Fruit fly (Drosophila melanogaster) whole organism, wandering third instar larva: ENCODE results near the gene Acp65Aa.

Experiments
- Abd-B ChIP-seq: fragments of >200 bp; optimal IDR thresholded peaks from 2 replicates; lab custom pipeline; 2017; ENCODE audit warnings: missing biosample characterization, missing genetic modification characterization
- CG9705 ChIP-seq: fragments of 200-800 bp; sonication (Bioruptor generic); optimal IDR thresholded peaks from 2 replicates; lab custom pipeline; 2018; ENCODE audit warnings: missing biosample characterization, mild to moderate bottlenecking, missing genetic modification characterization
- CrebA ChIP-seq: fragments of 200-800 bp; sonication (Bioruptor generic); optimal IDR thresholded peaks from 2 replicates; lab custom pipeline; 2016; ENCODE audit warnings: missing biosample characterization, mild to moderate bottlenecking, missing genetic modification characterization, borderline replicate concordance
- Dfd ChIP-seq: fragments of >200 bp; optimal IDR thresholded peaks from 2 replicates; lab custom pipeline; 2017; ENCODE audit warnings: missing biosample characterization, missing genetic modification characterization
- Dif ChIP-seq: fragments of 200-275, 200-300 bp; sonication (Bioruptor generic); optimal IDR thresholded peaks from 2 replicates; lab custom pipeline; 2018; ENCODE audit warnings: missing biosample characterization, missing genetic modification characterization; ENCODE audit not compliant: partially characterized antibody
- GATAd ChIP-seq: sonication (Bioruptor generic); optimal IDR thresholded peaks from 2 replicates; lab custom pipeline; 2016; ENCODE audit warnings: missing biosample characterization, missing genetic modification characterization
- Hnf4 ChIP-seq: fragments of 200-800 bp; sonication (Bioruptor generic); optimal IDR thresholded peaks from 2 replicates; lab custom pipeline; 2016; ENCODE audit warnings: missing biosample characterization, mild to moderate bottlenecking, missing genetic modification characterization
- Hr78 ChIP-seq: fragments of >200 bp; optimal IDR thresholded peaks from 2 replicates; lab custom pipeline; 2017; ENCODE audit warnings: missing biosample characterization, missing genetic modification characterization
- Hr83 ChIP-seq: fragments of 200-300 bp; sonication (Bioruptor generic); optimal IDR thresholded peaks from 2 replicates; lab custom pipeline; 2016; ENCODE audit warnings: missing biosample characterization, mild to moderate bottlenecking, missing genetic modification characterization, moderate library complexity; ENCODE audit not compliant: poor library complexity, severe bottlenecking
- Mio ChIP-seq: sonication (Bioruptor generic); optimal IDR thresholded peaks from 2 replicates; lab custom pipeline; 2016; ENCODE audit warnings: missing biosample characterization, missing genetic modification characterization
- Myc ChIP-seq: fragments of >200 bp; optimal IDR thresholded peaks from 2 replicates; lab custom pipeline; 2017
- N ChIP-seq: fragments of >200 bp; optimal IDR thresholded peaks from 2 replicates; lab custom pipeline; 2018; ENCODE audit warnings: missing biosample characterization, missing external identifiers, missing genetic modification characterization
- Rel ChIP-seq, 2 experiments: fragments of 200-800 bp; sonication (Bioruptor generic) in 1 of 2; optimal IDR thresholded peaks; 2 replicates in 1 of 2; 3 replicates in 1 of 2; lab custom pipeline; 2016 to 2019; ENCODE audit warnings: mild to moderate bottlenecking in 2 of 2, missing biosample characterization in 2 of 2, missing genetic modification characterization in 2 of 2, moderate library complexity in 1 of 2
- Sp1 ChIP-seq: fragments of 200-800 bp; sonication (Bioruptor generic); optimal IDR thresholded peaks from 3 replicates; lab custom pipeline; 2019; ENCODE audit warnings: missing biosample characterization, mild to moderate bottlenecking, missing genetic modification characterization, moderate library complexity
- Vsx2 ChIP-seq: fragments of 200-300, 225-300 bp; sonication (Bioruptor generic); optimal IDR thresholded peaks from 2 replicates; lab custom pipeline; 2018; ENCODE audit warnings: missing biosample characterization, missing genetic modification characterization; ENCODE audit not compliant: partially characterized antibody
- br ChIP-seq: fragments of 200-800 bp; sonication (Bioruptor generic); optimal IDR thresholded peaks from 2 replicates; lab custom pipeline; 2016; ENCODE audit warnings: missing biosample characterization, missing genetic modification characterization
- dl ChIP-seq, 2 experiments: fragments of 175-275, 200-275 bp in 1 of 2; fragments of 200-275 bp in 1 of 2; sonication (Bioruptor generic); optimal IDR thresholded peaks; lab custom pipeline; 2018; ENCODE audit warnings: mild to moderate bottlenecking in 2 of 2, missing biosample characterization in 2 of 2, missing genetic modification characterization in 2 of 2, moderate library complexity in 2 of 2; ENCODE audit not compliant: partially characterized antibody in 2 of 2, insufficient read depth in 1 of 2
- dmrt93B ChIP-seq: fragments of 200-800 bp; sonication (Bioruptor generic); optimal IDR thresholded peaks from 2 replicates; lab custom pipeline; 2018; ENCODE audit warnings: missing biosample characterization, mild to moderate bottlenecking, missing genetic modification characterization
- dsf ChIP-seq: sonication (Bioruptor generic); optimal IDR thresholded peaks from 2 replicates; lab custom pipeline; 2016; ENCODE audit warnings: missing biosample characterization, missing genetic modification characterization, borderline replicate concordance
- ey ChIP-seq: fragments of 200-800 bp; sonication (Bioruptor generic); optimal IDR thresholded peaks from 2 replicates; lab custom pipeline; 2016; ENCODE audit warnings: missing biosample characterization, missing genetic modification characterization
- foxo ChIP-seq, 2 experiments: fragments of 200-800 bp; sonication (Bioruptor generic); optimal IDR thresholded peaks; 2 replicates in 1 of 2; 3 replicates in 1 of 2; lab custom pipeline; 2016 to 2017; ENCODE audit warnings: missing biosample characterization in 2 of 2, missing genetic modification characterization in 2 of 2
- fru ChIP-seq: fragments of 200-800 bp; sonication (Bioruptor generic); optimal IDR thresholded peaks from 3 replicates; lab custom pipeline; 2016; ENCODE audit warnings: missing biosample characterization, mild to moderate bottlenecking, missing genetic modification characterization
- h ChIP-seq: fragments of 200-800 bp; sonication (Bioruptor generic); optimal IDR thresholded peaks from 3 replicates; lab custom pipeline; 2016; ENCODE audit warnings: missing biosample characterization, mild to moderate bottlenecking, missing genetic modification characterization
- jim ChIP-seq: fragments of 175-275, 200-325 bp; sonication (Bioruptor generic); optimal IDR thresholded peaks from 2 replicates; lab custom pipeline; 2016; ENCODE audit warnings: missing biosample characterization, mild to moderate bottlenecking, missing genetic modification characterization
- pan ChIP-seq: fragments of >200 bp; optimal IDR thresholded peaks from 2 replicates; lab custom pipeline; 2017
- rgr ChIP-seq: fragments of 200-800 bp; sonication (Bioruptor generic); optimal IDR thresholded peaks from 3 replicates; lab custom pipeline; 2016; ENCODE audit warnings: missing biosample characterization, mild to moderate bottlenecking, missing genetic modification characterization
- sage ChIP-seq: fragments of 200-800 bp; sonication (Bioruptor generic); optimal IDR thresholded peaks from 2 replicates; lab custom pipeline; 2016; ENCODE audit warnings: missing biosample characterization, mild to moderate bottlenecking, missing genetic modification characterization
- sv ChIP-seq: fragments of 200-800 bp; sonication (Bioruptor generic); optimal IDR thresholded peaks from 3 replicates; lab custom pipeline; 2016; ENCODE audit warnings: missing biosample characterization, missing genetic modification characterization
- tai ChIP-seq: sonication (Bioruptor generic); optimal IDR thresholded peaks from 2 replicates; lab custom pipeline; 2016; ENCODE audit warnings: missing biosample characterization, missing genetic modification characterization
- usp ChIP-seq: fragments of >200 bp; optimal IDR thresholded peaks from 2 replicates; lab custom pipeline; 2017; ENCODE audit warnings: missing biosample characterization, missing genetic modification characterization

Gene Acp65Aa

DNA sequence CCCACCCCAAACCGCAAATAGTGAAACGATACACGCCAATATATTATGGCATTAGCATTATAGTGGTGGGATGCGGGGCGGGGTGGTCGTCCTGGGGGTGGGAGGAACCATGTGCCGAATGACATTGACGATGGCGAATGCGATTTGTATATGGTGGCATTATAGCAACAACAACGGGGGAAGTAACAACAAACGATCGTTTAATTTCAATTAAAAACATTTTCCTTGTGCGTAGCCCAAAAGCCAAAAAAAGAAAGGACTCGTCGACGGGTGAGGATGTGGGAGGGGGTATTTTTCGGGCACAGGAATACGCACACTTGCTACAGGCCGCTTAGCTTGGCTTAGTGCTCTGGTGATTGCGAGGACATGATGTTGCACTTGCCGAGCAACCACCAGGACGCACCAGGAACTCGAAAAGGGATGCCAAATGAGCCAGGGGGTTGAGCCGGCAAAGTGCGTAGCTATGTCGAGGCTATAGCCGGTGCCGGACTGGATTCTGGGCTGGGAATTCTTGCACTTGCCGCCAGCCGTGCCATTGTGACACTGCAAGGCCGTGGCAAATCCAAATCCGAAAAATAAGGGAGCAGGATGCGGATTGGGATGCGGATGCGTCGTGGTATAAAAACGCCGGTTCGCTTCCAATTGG, 10.1 kb upstream of the Acp65Aa start, which contains the start of gene Prdm13:
Gene Prdm13, plus strand, starts transcription at position 645 of the 646 bp plus-strand sequence.
- TF ChIP-seq h (GFP tag; lab: Kevin White, UChicago) (no peak), dsf (no peak), br (no peak), dl (GFP tag; optimal IDR thresholded peaks at IDR 0.05; lab: Kevin White, UChicago; ENCODE audit: insufficient read depth in 1 of 2, partially characterized antibody in 2 of 2) (no peak), Dif (no peak), Rel (GFP tag; optimal IDR thresholded peaks at IDR 0.05; lab: Kevin White, UChicago) (no peak), Rel (tag; optimal IDR thresholded peaks at IDR 0.05; lab: Kevin White, UChicago) (no peak), usp (GFP tag; lab: Kevin White, UChicago) (no peak), rgr (GFP tag; lab: Kevin White, UChicago) (no peak)

DNA sequence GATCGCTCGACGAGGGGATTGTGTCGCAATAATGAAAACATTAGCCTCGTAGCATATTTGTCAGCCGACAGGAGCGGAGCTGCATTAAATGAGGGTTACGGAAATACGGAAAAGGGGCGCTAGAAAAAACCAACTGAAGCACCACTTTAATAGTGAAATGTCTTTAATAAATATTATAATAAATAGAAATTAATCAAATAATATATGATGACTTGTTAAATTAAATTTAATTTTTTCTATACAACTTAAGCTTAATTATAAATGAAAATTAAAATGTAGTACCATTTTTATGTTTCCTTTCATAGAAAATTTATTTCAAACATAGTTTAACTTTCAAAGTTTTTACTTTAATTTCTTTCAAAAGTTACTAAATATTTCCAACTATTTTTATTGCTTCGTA, 9.5 kb upstream of the Acp65Aa start:
- TF ChIP-seq foxo (GFP tag; optimal IDR thresholded peaks at IDR 0.05; lab: Kevin White, UChicago) = no peak
- TF ChIP-seq Vsx2 (GFP tag; lab: Kevin White, UChicago) = no peak
- no peak for TF ChIP-seq fru (GFP tag; lab: Kevin White, UChicago)
- no peak for TF ChIP-seq usp (GFP tag; lab: Kevin White, UChicago)
- no peak for TF ChIP-seq dmrt93B (GFP tag; lab: Kevin White, UChicago)
- TF ChIP-seq Abd-B (GFP tag; lab: Kevin White, UChicago) = no peak
- no peak for TF ChIP-seq GATAd (GFP tag; lab: Kevin White, UChicago)
- no peak for TF ChIP-seq Hr78
- no peak for TF ChIP-seq pan
- TF ChIP-seq N = no peak
- TF ChIP-seq br = no peak
- TF ChIP-seq ey (GFP tag; lab: Kevin White, UChicago) = no peak
- no peak for TF ChIP-seq Hr83 (GFP tag; lab: Kevin White, UChicago)
- no peak for TF ChIP-seq Sp1 (GFP tag; lab: Kevin White, UChicago)
- TF ChIP-seq Dif = no peak
- TF ChIP-seq rgr (GFP tag; lab: Kevin White, UChicago) = no peak

DNA sequence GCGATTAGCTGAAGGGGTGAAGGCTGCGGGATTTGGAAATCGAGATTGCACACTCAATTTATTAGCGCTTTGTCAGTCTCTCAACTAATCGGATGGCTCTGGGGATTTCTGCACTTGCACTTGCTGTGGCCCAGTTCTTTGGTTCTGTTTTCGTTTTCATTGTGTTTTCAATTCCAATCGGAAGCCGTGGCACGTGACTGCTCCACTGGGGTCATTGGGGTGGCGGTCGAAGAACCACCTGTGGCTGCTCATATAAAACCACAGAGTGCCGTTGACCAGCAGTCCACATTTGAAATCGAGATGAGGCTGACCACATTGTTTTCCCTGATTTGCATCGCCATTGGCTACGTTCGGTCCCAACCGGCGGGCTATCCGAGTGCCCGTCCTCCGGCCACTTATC, 8.0 kb upstream of the Acp65Aa start, which contains the start of gene Cpr65Az:
Gene Cpr65Az, plus strand, starts transcription at position 301 of the 400 bp plus-strand sequence.
- TF ChIP-seq Dfd (GFP tag; lab: Kevin White, UChicago) (no peak), Mio (GFP tag; lab: Kevin White, UChicago) (no peak), ey (GFP tag; lab: Kevin White, UChicago) (no peak), dsf (no peak), Hr78 (no peak), CG9705 (GFP tag; lab: Kevin White, UChicago) (no peak)

DNA sequence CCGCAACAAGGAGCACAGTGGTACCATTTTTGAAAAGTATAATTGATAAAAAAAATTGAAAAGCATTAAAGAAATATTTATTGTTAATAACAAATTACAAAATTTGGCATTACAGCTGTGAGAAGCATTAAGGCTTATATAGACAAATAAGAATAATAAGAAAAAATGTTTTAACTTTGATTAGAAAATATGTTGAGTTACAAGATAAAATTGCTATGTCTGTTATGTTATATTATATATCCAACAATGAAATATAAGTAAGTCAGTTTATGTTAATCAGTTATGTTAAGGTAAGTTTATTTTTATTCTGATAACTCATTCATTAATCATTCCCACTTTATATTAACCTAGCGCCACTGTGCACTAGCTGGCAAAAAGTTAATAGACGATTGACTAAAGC, 7.3 kb upstream of the Acp65Aa start:
- TF ChIP-seq dl (GFP tag; optimal IDR thresholded peaks at IDR 0.05; lab: Kevin White, UChicago; ENCODE audit: insufficient read depth in 1 of 2, partially characterized antibody in 2 of 2) = no peak
- TF ChIP-seq N = no peak
- no peak for TF ChIP-seq jim (GFP tag; lab: Kevin White, UChicago)
- no peak for TF ChIP-seq Hnf4 (GFP tag; lab: Kevin White, UChicago)
- no peak for TF ChIP-seq Rel (GFP tag; optimal IDR thresholded peaks at IDR 0.05; lab: Kevin White, UChicago)
- no peak for TF ChIP-seq Rel (tag; optimal IDR thresholded peaks at IDR 0.05; lab: Kevin White, UChicago)
- TF ChIP-seq usp (GFP tag; lab: Kevin White, UChicago) = no peak
- no peak for TF ChIP-seq foxo (GFP tag; optimal IDR thresholded peaks at IDR 0.05; lab: Kevin White, UChicago)
- no peak for TF ChIP-seq sage (GFP tag; lab: Kevin White, UChicago)
- no peak for TF ChIP-seq sv
- TF ChIP-seq CrebA (GFP tag; lab: Kevin White, UChicago) = no peak
- no peak for TF ChIP-seq tai (GFP tag; lab: Kevin White, UChicago)
- TF ChIP-seq CG9705 (GFP tag; lab: Kevin White, UChicago) = no peak
- TF ChIP-seq Hr83 (GFP tag; lab: Kevin White, UChicago) = no peak
- no peak for TF ChIP-seq fru (GFP tag; lab: Kevin White, UChicago)
- TF ChIP-seq Myc (lab: Kevin White, UChicago) = no peak

DNA sequence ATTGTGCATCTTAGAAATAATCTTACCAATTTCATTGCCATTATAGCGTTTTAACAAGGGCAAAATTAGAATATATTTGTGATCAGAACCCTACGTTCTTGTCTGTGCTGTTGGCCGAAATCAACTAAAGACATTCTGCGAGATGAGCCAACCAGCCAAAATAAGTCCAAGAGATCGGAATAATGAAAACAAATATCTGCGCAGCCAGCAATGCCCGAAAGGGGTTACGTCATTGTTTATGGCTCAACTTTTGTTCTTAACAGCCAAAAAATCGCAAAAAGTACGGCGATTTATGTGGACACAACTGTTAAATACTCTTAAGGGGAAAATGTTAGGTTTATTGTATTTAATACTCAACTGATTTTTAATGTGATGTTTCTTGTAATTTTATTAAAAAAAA, 6.0 kb upstream of the Acp65Aa start, which contains the start of gene Cpr65Ay:
Gene Cpr65Ay, minus strand, starts transcription at position 101 of the 400 bp plus-strand sequence.
- no peak for TF ChIP-seq Hr78
- no peak for TF ChIP-seq N
